Worm (Caenorhabditis elegans) whole organism, L4 larva: ENCODE data around the gene dot-1.5.
A peak's percentile ranks its signal among the peaks of the same experiment; 100 is the strongest.

ENCODE experiments used
- D1046.2 ChIP-seq: fragments of 200-800 bp; sonication (Bioruptor generic); IDR thresholded peaks from 2 replicates; pipeline ENCODE4 v1.3.6; 2022; ENCODE audit warnings: missing genetic modification characterization, missing compliant biosample characterization
- F26F4.8 ChIP-seq: fragments of 200-800 bp; sonication (Bioruptor generic); conservative IDR thresholded peaks from 2 replicates; pipeline ENCODE4 v1.3.6; 2022; ENCODE audit warnings: missing genetic modification characterization, missing compliant biosample characterization
- R02D3.7 ChIP-seq: fragments of 150-350 bp; sonication (generic microtip); optimal IDR thresholded peaks from 3 replicates; lab custom pipeline; 2014; ENCODE audit warnings: missing biosample characterization, missing genetic modification characterization
- T20F7.1 ChIP-seq: fragments of 200-800 bp; sonication (Bioruptor generic); optimal IDR thresholded peaks from 2 replicates; lab custom pipeline; 2018; ENCODE audit warnings: mild to moderate bottlenecking, missing genetic modification characterization, missing compliant biosample characterization
- arid-1 ChIP-seq: fragments of 200-800 bp; sonication (Bioruptor generic); conservative IDR thresholded peaks from 2 replicates; pipeline ENCODE4 v1.3.6; 2022; ENCODE audit warnings: missing genetic modification reagents, missing genetic modification characterization, missing compliant biosample characterization
- ceh-20 ChIP-seq: fragments of 200-800 bp; sonication (Bioruptor generic); IDR thresholded peaks from 2 replicates; pipeline ENCODE4 v1.3.6; 2022; ENCODE audit warnings: missing genetic modification reagents, missing genetic modification characterization, missing compliant biosample characterization
- ceh-28 ChIP-seq: fragments of 150-350 bp; optimal IDR thresholded peaks from 2 replicates; lab custom pipeline; 2014; ENCODE audit warnings: missing biosample characterization, missing genetic modification reagents, missing genetic modification characterization
- ceh-44 ChIP-seq: fragments of 200-800 bp; sonication (Bioruptor generic); IDR thresholded peaks from 2 replicates; pipeline ENCODE4 v1.3.6; 2022; ENCODE audit warnings: missing genetic modification reagents, missing genetic modification characterization, missing compliant biosample characterization
- ceh-62 ChIP-seq: sonication (generic microtip); optimal IDR thresholded peaks from 2 replicates; lab custom pipeline; 2017; ENCODE audit warnings: missing biosample characterization, missing genetic modification characterization
- ces-1 ChIP-seq: fragments of 150-350 bp; sonication (generic microtip); optimal IDR thresholded peaks from 4 replicates; lab custom pipeline; 2014; ENCODE audit warnings: missing biosample characterization, missing genetic modification reagents, missing genetic modification characterization
- daf-16 ChIP-seq, 3 experiments: sonication (generic microtip); optimal IDR thresholded peaks; 2 replicates each; lab custom pipeline; 2016 to 2017; ENCODE audit warnings: missing genetic modification characterization in 3 of 3, missing genetic modification reagents in 3 of 3, mild to moderate bottlenecking in 2 of 3, missing compliant biosample characterization in 2 of 3, missing biosample characterization in 1 of 3, moderate library complexity in 1 of 3
- daf-19 ChIP-seq: fragments of 200-800 bp; sonication (Bioruptor generic); conservative IDR thresholded peaks from 2 replicates; pipeline ENCODE4 v1.3.6; 2022; ENCODE audit warnings: missing genetic modification characterization, missing compliant biosample characterization
- daf-8 ChIP-seq: fragments of 200-800 bp; sonication (Bioruptor generic); IDR thresholded peaks from 2 replicates; pipeline ENCODE4 v1.3.6; 2022; ENCODE audit warnings: missing genetic modification characterization, missing compliant biosample characterization
- dmd-6 ChIP-seq: fragments of 200-800 bp; sonication (Bioruptor generic); IDR thresholded peaks from 2 replicates; pipeline ENCODE4 v1.3.6; 2022; ENCODE audit warnings: missing genetic modification reagents, missing genetic modification characterization, missing compliant biosample characterization
- dmd-9 ChIP-seq: fragments of 200-800 bp; sonication (Bioruptor generic); IDR thresholded peaks from 2 replicates; pipeline ENCODE4 v1.3.6; 2022; ENCODE audit warnings: missing genetic modification reagents, missing genetic modification characterization, missing compliant biosample characterization
- dpl-1 ChIP-seq: fragments of 150-350 bp; optimal IDR thresholded peaks from 2 replicates; lab custom pipeline; 2014; ENCODE audit warnings: missing biosample characterization, missing genetic modification reagents, missing genetic modification characterization
- egl-27 ChIP-seq: sonication (generic microtip); optimal IDR thresholded peaks from 3 replicates; lab custom pipeline; 2017; ENCODE audit warnings: missing biosample characterization, missing genetic modification reagents, missing genetic modification characterization
- hlh-11 ChIP-seq: fragments of 200-800 bp; sonication (Bioruptor generic); optimal IDR thresholded peaks from 2 replicates; lab custom pipeline; 2018; ENCODE audit warnings: mild to moderate bottlenecking, missing genetic modification characterization, missing compliant biosample characterization
- hlh-30 ChIP-seq: sonication (generic microtip); optimal IDR thresholded peaks from 2 replicates; lab custom pipeline; 2017; ENCODE audit warnings: antibody characterized with exemption, mild to moderate bottlenecking, missing genetic modification characterization, missing compliant biosample characterization; ENCODE audit not compliant: insufficient read depth
- jun-1 ChIP-seq: fragments of 150-350 bp; optimal IDR thresholded peaks from 2 replicates; lab custom pipeline; 2014; ENCODE audit warnings: missing biosample characterization, missing genetic modification reagents, missing genetic modification characterization
- lim-7 ChIP-seq: fragments of 200-800 bp; sonication (Bioruptor generic); IDR thresholded peaks from 2 replicates; pipeline ENCODE4 v1.3.6; 2022; ENCODE audit warnings: missing genetic modification characterization, missing compliant biosample characterization
- lin-1 ChIP-seq: fragments of 200-800 bp; sonication (Bioruptor generic); IDR thresholded peaks from 2 replicates; pipeline ENCODE4 v1.3.6; 2022; ENCODE audit warnings: missing genetic modification reagents, missing genetic modification characterization, missing compliant biosample characterization
- lin-13 ChIP-seq: fragments of 150-350 bp; optimal IDR thresholded peaks from 2 replicates; lab custom pipeline; 2014; ENCODE audit warnings: missing biosample characterization, missing genetic modification reagents, missing genetic modification characterization
- lsy-2 ChIP-seq, 2 experiments: fragments of 150-350 bp in 1 of 2; sonication (generic microtip) in 1 of 2; optimal IDR thresholded peaks; 2 replicates each; lab custom pipeline; 2014 to 2017; ENCODE audit warnings: missing biosample characterization in 2 of 2, missing genetic modification characterization in 2 of 2
- mep-1 ChIP-seq: fragments of 150-350 bp; sonication (generic microtip); optimal IDR thresholded peaks from 3 replicates; lab custom pipeline; 2014; ENCODE audit warnings: missing biosample characterization, missing genetic modification characterization
- mes-2 ChIP-seq: sonication (generic microtip); optimal IDR thresholded peaks from 2 replicates; lab custom pipeline; 2016; ENCODE audit warnings: missing genotype, mild to moderate bottlenecking, missing genetic modification characterization, missing compliant biosample characterization; ENCODE audit not compliant: poor library complexity, severe bottlenecking
- nhr-11 ChIP-seq: fragments of 150-350 bp; optimal IDR thresholded peaks from 2 replicates; lab custom pipeline; 2014; ENCODE audit warnings: missing biosample characterization, missing genetic modification characterization
- nhr-237 ChIP-seq: sonication (generic microtip); optimal IDR thresholded peaks from 2 replicates; lab custom pipeline; 2017; ENCODE audit warnings: missing biosample characterization, missing genetic modification characterization
- nhr-28 ChIP-seq: fragments of 150-350 bp; optimal IDR thresholded peaks from 2 replicates; lab custom pipeline; 2014; ENCODE audit warnings: missing biosample characterization, missing genetic modification characterization
- nhr-42 ChIP-seq: fragments of 200-800 bp; sonication (Bioruptor generic); IDR thresholded peaks from 2 replicates; pipeline ENCODE4 v1.3.6; 2022; ENCODE audit warnings: missing genetic modification characterization, missing compliant biosample characterization
- nhr-48 ChIP-seq: sonication (generic microtip); optimal IDR thresholded peaks from 2 replicates; lab custom pipeline; 2016; ENCODE audit warnings: mild to moderate bottlenecking, missing genetic modification characterization, missing compliant biosample characterization
- nhr-77 ChIP-seq: fragments of 150-350 bp; optimal IDR thresholded peaks from 2 replicates; lab custom pipeline; 2014; ENCODE audit warnings: missing biosample characterization, missing genetic modification characterization
- pha-4 ChIP-seq, 2 experiments: fragments of 150-350 bp in 1 of 2; fragments of 200-800 bp in 1 of 2; sonication (Bioruptor generic) in 1 of 2; IDR thresholded peaks in 1 of 2; optimal IDR thresholded peaks in 1 of 2; 2 replicates each; pipeline versions ENCODE4 v1.3.6 to Lab custom; 2014 to 2022; ENCODE audit warnings: missing genetic modification characterization in 2 of 2, missing genetic modification reagents in 2 of 2, missing biosample characterization in 1 of 2, missing compliant biosample characterization in 1 of 2
- rbr-2 ChIP-seq: sonication (generic microtip); optimal IDR thresholded peaks from 2 replicates; lab custom pipeline; 2016; ENCODE audit warnings: missing genotype, missing genetic modification characterization, missing compliant biosample characterization
- saeg-2 ChIP-seq: fragments of 200-800 bp; sonication (Bioruptor generic); IDR thresholded peaks from 2 replicates; pipeline ENCODE4 v1.3.6; 2022; ENCODE audit warnings: missing genetic modification reagents, missing genetic modification characterization, missing compliant biosample characterization
- sdz-12 ChIP-seq: fragments of 200-800 bp; sonication (Bioruptor generic); optimal IDR thresholded peaks from 2 replicates; lab custom pipeline; 2018; ENCODE audit warnings: mild to moderate bottlenecking, missing genetic modification characterization, missing compliant biosample characterization
- snpc-1.2 ChIP-seq: fragments of 200-800 bp; sonication (Bioruptor generic); IDR thresholded peaks from 2 replicates; pipeline ENCODE4 v1.3.6; 2022; ENCODE audit warnings: missing genetic modification reagents, missing genetic modification characterization, missing compliant biosample characterization
- snpc-4 ChIP-seq: fragments of 150-350 bp; optimal IDR thresholded peaks from 2 replicates; lab custom pipeline; 2014; ENCODE audit warnings: missing biosample characterization, missing genetic modification characterization
- spr-1 ChIP-seq: sonication (generic microtip); optimal IDR thresholded peaks from 2 replicates; lab custom pipeline; 2016; ENCODE audit warnings: mild to moderate bottlenecking, missing genetic modification characterization, missing compliant biosample characterization
- tag-97 ChIP-seq: fragments of 200-800 bp; sonication (Bioruptor generic); IDR thresholded peaks from 2 replicates; pipeline ENCODE4 v1.3.6; 2022; ENCODE audit warnings: missing genetic modification characterization, missing compliant biosample characterization
- tra-1 ChIP-seq: fragments of 200-800 bp; sonication (Bioruptor generic); IDR thresholded peaks from 2 replicates; pipeline ENCODE4 v1.3.6; 2022; ENCODE audit warnings: missing genetic modification reagents, missing genetic modification characterization, missing compliant biosample characterization
- unc-130 ChIP-seq: sonication (generic microtip); optimal IDR thresholded peaks from 2 replicates; lab custom pipeline; 2016; ENCODE audit warnings: missing genetic modification reagents, missing genetic modification characterization, missing compliant biosample characterization
- unc-62 ChIP-seq, 3 experiments: fragments of 150-350 bp in 1 of 3; sonication (generic microtip); optimal IDR thresholded peaks in 2 of 3; peaks in 1 of 3; 1 replicate in 1 of 3; 2 replicates in 2 of 3; lab custom pipeline; 2014 to 2017; ENCODE audit warnings: missing biosample characterization in 3 of 3, missing genetic modification characterization in 3 of 3, missing genetic modification reagents in 3 of 3, missing genotype in 1 of 3
- zag-1 ChIP-seq: fragments of 150-350 bp; optimal IDR thresholded peaks from 2 replicates; lab custom pipeline; 2014; ENCODE audit warnings: missing biosample characterization, missing genetic modification characterization
- zfp-2 ChIP-seq: sonication (generic microtip); optimal IDR thresholded peaks from 2 replicates; lab custom pipeline; 2016; ENCODE audit warnings: mild to moderate bottlenecking, missing genetic modification characterization, missing compliant biosample characterization
- zfp-3 ChIP-seq: fragments of 200-800 bp; sonication (Bioruptor generic); conservative IDR thresholded peaks from 2 replicates; pipeline ENCODE4 v1.3.6; 2022; ENCODE audit warnings: missing genetic modification reagents, missing genetic modification characterization, missing compliant biosample characterization
- zip-2 ChIP-seq: fragments of 150-350 bp; optimal IDR thresholded peaks from 2 replicates; lab custom pipeline; 2014; ENCODE audit warnings: missing biosample characterization, missing genetic modification characterization

dot-1.5 gene

DNA sequence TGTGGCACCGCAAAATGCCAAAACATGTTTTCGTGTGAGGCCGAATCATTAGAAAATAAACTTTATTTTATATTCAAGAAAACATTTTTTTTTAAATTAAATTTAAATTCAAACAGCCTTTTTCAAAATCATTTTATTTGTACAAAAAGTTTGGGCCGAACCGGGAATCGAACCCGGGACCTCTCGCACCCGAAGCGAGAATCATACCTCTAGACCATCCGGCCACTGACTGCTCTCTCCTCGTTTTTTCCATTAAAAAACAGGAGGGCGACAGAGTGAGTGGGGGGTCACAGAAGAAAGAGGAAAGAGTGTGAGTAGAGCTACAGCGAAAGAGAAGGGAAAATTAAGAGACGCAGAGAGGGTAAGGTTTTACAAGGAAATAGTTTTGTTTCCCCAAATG lies 36.6 kb upstream of the dot-1.5 start (continued):
- TF ChIP-seq rbr-2 (peak; percentile 58), tra-1 (GFP tag; lab: Robert Waterston, UW) (no peak; the same call in 1 of the 2 replicates), ces-1 (no peak), sdz-12 (GFP tag; lab: Kevin White, UChicago) (peak; percentile 45), ceh-44 (0 out of 2 replicates have a peak, but pooled peaks have one; percentile 31), daf-8 (GFP tag; lab: Robert Waterston, UW) (no peak), snpc-1.2 (GFP tag; lab: Robert Waterston, UW) (peak; percentile 74), nhr-77 (tag; lab: Kevin White, UChicago) (peak; percentile 25), lsy-2 (tag; optimal IDR thresholded peaks at IDR 0.05; lab: Kevin White, UChicago) (no peak), zfp-2 (peak; percentile 53), egl-27 (no peak), zip-2 (tag; lab: Kevin White, UChicago) (peak; percentile 12), F26F4.8 (GFP tag; lab: Robert Waterston, UW) (no peak), ceh-62 (tag; lab: Kevin White, UChicago) (no peak), unc-62 (GFP tag; optimal IDR thresholded peaks at IDR 0.05 in 1 of 2; lab: Kevin White, UChicago) (no peak), unc-62 (tag; optimal IDR thresholded peaks at IDR 0.05; lab: Kevin White, UChicago) (no peak), T20F7.1 (GFP tag; lab: Kevin White, UChicago) (no peak), arid-1 (no peak; the same call in 1 of the 2 replicates), D1046.2 (GFP tag; lab: Robert Waterston, UW) (no peak), dmd-9 (GFP tag; lab: Robert Waterston, UW) (0 out of 2 replicates have a peak, but pooled peaks have one; percentile 33), ceh-28 (tag; lab: Kevin White, UChicago) (no peak), dpl-1 (peak; percentile 17), zfp-3 (GFP tag; lab: Robert Waterston, UW) (peak; percentile 65; the same call in 1 of the 2 replicates), jun-1 (tag; lab: Kevin White, UChicago) (no peak), unc-130 (GFP tag; lab: Kevin White, UChicago) (peak; percentile 49), nhr-11 (no peak), ceh-20 (GFP tag; lab: Robert Waterston, UW) (no peak; the same call in 1 of the 2 replicates), daf-16 (GFP tag; optimal IDR thresholded peaks at IDR 0.05; lab: Kevin White, UChicago) (peak; percentile 44 to 49), daf-16 (tag; optimal IDR thresholded peaks at IDR 0.05; lab: Kevin White, UChicago) (peak; percentile 68), nhr-42 (GFP tag; lab: Robert Waterston, UW) (no peak), daf-19 (GFP tag; lab: Robert Waterston, UW) (no peak), lin-13 (GFP tag; lab: Kevin White, UChicago) (peak; percentile 34), nhr-48 (tag; lab: Kevin White, UChicago) (no peak), hlh-30 (tag; lab: Kevin White, UChicago) (peak; percentile 54), dmd-6 (GFP tag; lab: Robert Waterston, UW) (peak; percentile 66; the same call in 1 of the 2 replicates), R02D3.7 (tag; lab: Kevin White, UChicago) (no peak)
- TF ChIP-seq, all 104 proteins: peak for 30

DNA sequence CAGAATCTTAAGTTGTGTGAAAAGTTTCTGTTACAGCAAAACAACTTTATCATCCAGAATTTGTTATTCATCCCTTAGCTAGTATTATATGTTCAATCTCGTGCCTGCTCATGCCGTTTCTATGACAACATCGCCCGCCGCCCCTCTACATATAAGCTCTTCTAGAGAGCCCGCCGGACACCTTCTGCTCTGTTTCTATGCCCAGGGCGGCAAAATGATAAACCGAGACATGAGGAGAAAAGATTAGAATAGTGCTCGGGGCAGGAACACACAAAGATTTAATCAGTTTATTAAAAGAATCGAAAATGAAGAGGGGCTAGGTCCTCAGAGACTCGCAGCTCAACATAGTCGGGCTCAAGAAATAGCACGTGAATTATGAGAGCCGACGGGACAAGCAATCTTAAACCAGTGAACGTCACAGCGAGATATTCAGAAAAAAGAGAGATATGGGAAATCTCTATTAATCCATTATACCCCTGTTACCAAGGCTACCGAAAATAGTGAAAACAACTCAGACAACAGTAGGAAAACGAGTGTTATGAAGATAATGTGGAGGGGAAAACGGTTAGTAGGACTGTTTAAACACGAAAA lies 28.7 kb upstream of the dot-1.5 start:
- TF ChIP-seq pha-4 (GFP tag; IDR thresholded peaks at IDR 0.05; lab: Robert Waterston, UW), result peak; percentile 47; the same call in 1 of the 2 replicates
- no peak for TF ChIP-seq pha-4 (tag; optimal IDR thresholded peaks at IDR 0.05; lab: Kevin White, UChicago)
- 0 out of 2 replicates have a peak, but pooled peaks have one; percentile 24 for TF ChIP-seq dmd-9 (GFP tag; lab: Robert Waterston, UW)
- TF ChIP-seq saeg-2 (GFP tag; lab: Robert Waterston, UW), result no peak
- TF ChIP-seq spr-1 (tag; lab: Kevin White, UChicago), result peak; percentile 40
- TF ChIP-seq ces-1, result no peak
- peak in 1 of 2 experiments; percentile 12 for TF ChIP-seq unc-62 (GFP tag; optimal IDR thresholded peaks at IDR 0.05 in 1 of 2; lab: Kevin White, UChicago)
- TF ChIP-seq unc-62 (tag; optimal IDR thresholded peaks at IDR 0.05; lab: Kevin White, UChicago), result no peak
- TF ChIP-seq mes-2 (tag; lab: Kevin White, UChicago), result peak; percentile 85
- no peak for TF ChIP-seq tag-97
- TF ChIP-seq nhr-28 (tag; lab: Kevin White, UChicago), result peak; percentile 27
- peak; percentile 15 for TF ChIP-seq hlh-30 (tag; lab: Kevin White, UChicago)
- TF ChIP-seq nhr-237 (tag; lab: Kevin White, UChicago), result peak; percentile 43
- TF ChIP-seq mep-1 (tag; lab: Kevin White, UChicago), result peak; percentile 81
- peak in 1 of 2 experiments; percentile 92 for TF ChIP-seq daf-16 (GFP tag; optimal IDR thresholded peaks at IDR 0.05; lab: Kevin White, UChicago)
- peak; percentile 49 for TF ChIP-seq daf-16 (tag; optimal IDR thresholded peaks at IDR 0.05; lab: Kevin White, UChicago)
- TF ChIP-seq lsy-2 (tag; optimal IDR thresholded peaks at IDR 0.05; lab: Kevin White, UChicago), result peak; percentile 66 to 73
- no peak for TF ChIP-seq zag-1 (tag; lab: Kevin White, UChicago)
- no peak for TF ChIP-seq lin-1 (GFP tag; lab: Robert Waterston, UW)
- TF ChIP-seq lim-7 (GFP tag; lab: Robert Waterston, UW), result no peak
- peak; percentile 58 for TF ChIP-seq T20F7.1 (GFP tag; lab: Kevin White, UChicago)
- TF ChIP-seq hlh-11 (tag; lab: Kevin White, UChicago), result peak; percentile 58
- TF ChIP-seq snpc-4 (tag; lab: Kevin White, UChicago), result no peak
